Worm (Caenorhabditis elegans): ENCODE measurements around the gene T25B9.8.

T25B9.8 gene

ce11 chrIV:10768146-10768636 lies at the start of gene T25B9.8:
Gene T25B9.8, minus strand, starts transcription at chrIV:10768196.
- TF ChIP-seq med-1 (GFP tag; optimal IDR thresholded peaks at IDR 0.05; ENCODE audit: insufficient read depth) = no peak
- no peak for TF ChIP-seq ref-1 (GFP tag; conservative IDR thresholded peaks at IDR 0.05)
- TF ChIP-seq klf-2 (GFP tag; conservative IDR thresholded peaks at IDR 0.05) = no peak
- no peak for TF ChIP-seq ztf-29 (GFP tag; IDR thresholded peaks at IDR 0.05)
- TF ChIP-seq tab-1 (GFP tag; IDR thresholded peaks at IDR 0.05) = no peak
- TF ChIP-seq flt-1 (GFP tag; IDR thresholded peaks at IDR 0.05) = no peak
- no peak for TF ChIP-seq ztf-23 (GFP tag; IDR thresholded peaks at IDR 0.05)
- TF ChIP-seq T22C8.4 (GFP tag; IDR thresholded peaks at IDR 0.05) = no peak
- no peak for TF ChIP-seq cog-1 (tag; optimal IDR thresholded peaks at IDR 0.05)

ce11 chrIV:10817030-10817429 lies 49.0 kb upstream of the T25B9.8 start:
- TF ChIP-seq tab-1 (GFP tag; IDR thresholded peaks at IDR 0.05) (peak; percentile 74), ztf-29 (GFP tag; IDR thresholded peaks at IDR 0.05) (no peak; the same call in 1 of the 2 replicates), ztf-23 (GFP tag; IDR thresholded peaks at IDR 0.05) (0 out of 2 replicates have a peak, but pooled peaks have one; percentile 33), ref-1 (GFP tag; conservative IDR thresholded peaks at IDR 0.05) (no peak), klf-2 (GFP tag; conservative IDR thresholded peaks at IDR 0.05) (no peak), med-1 (GFP tag; optimal IDR thresholded peaks at IDR 0.05; ENCODE audit: insufficient read depth) (no peak), T22C8.4 (GFP tag; IDR thresholded peaks at IDR 0.05) (no peak), flt-1 (GFP tag; IDR thresholded peaks at IDR 0.05) (peak; percentile 54; the same call in 1 of the 2 replicates), cog-1 (tag; optimal IDR thresholded peaks at IDR 0.05) (peak; percentile 58)

ce11 chrIV:10815950-10816349 lies 48.0 kb upstream of the T25B9.8 start:
- no peak for TF ChIP-seq ztf-23 (GFP tag; IDR thresholded peaks at IDR 0.05)
- TF ChIP-seq med-1 (GFP tag; optimal IDR thresholded peaks at IDR 0.05; ENCODE audit: insufficient read depth) = no peak
- TF ChIP-seq ref-1 (GFP tag; conservative IDR thresholded peaks at IDR 0.05) = no peak
- TF ChIP-seq T22C8.4 (GFP tag; IDR thresholded peaks at IDR 0.05) = no peak
- TF ChIP-seq flt-1 (GFP tag; IDR thresholded peaks at IDR 0.05) = no peak
- TF ChIP-seq cog-1 (tag; optimal IDR thresholded peaks at IDR 0.05) = no peak
- no peak for TF ChIP-seq klf-2 (GFP tag; conservative IDR thresholded peaks at IDR 0.05)
- TF ChIP-seq ztf-29 (GFP tag; IDR thresholded peaks at IDR 0.05) = no peak
- no peak for TF ChIP-seq tab-1 (GFP tag; IDR thresholded peaks at IDR 0.05)

ce11 chrIV:10812099-10812498 lies 44.1 kb upstream of the T25B9.8 start, which contains the start of gene miz-1:
Gene miz-1, plus strand, starts transcription at chrIV:10812399.
- TF ChIP-seq ztf-29 (GFP tag; IDR thresholded peaks at IDR 0.05) = no peak
- no peak for TF ChIP-seq ref-1 (GFP tag; conservative IDR thresholded peaks at IDR 0.05)
- TF ChIP-seq klf-2 (GFP tag; conservative IDR thresholded peaks at IDR 0.05) = no peak
- TF ChIP-seq ztf-23 (GFP tag; IDR thresholded peaks at IDR 0.05) = no peak
- TF ChIP-seq flt-1 (GFP tag; IDR thresholded peaks at IDR 0.05) = no peak
- no peak for TF ChIP-seq med-1 (GFP tag; optimal IDR thresholded peaks at IDR 0.05; ENCODE audit: insufficient read depth)
- no peak for TF ChIP-seq cog-1 (tag; optimal IDR thresholded peaks at IDR 0.05)
- no peak for TF ChIP-seq tab-1 (GFP tag; IDR thresholded peaks at IDR 0.05)
- TF ChIP-seq T22C8.4 (GFP tag; IDR thresholded peaks at IDR 0.05) = no peak

ce11 chrIV:10811388-10811787 lies 43.4 kb upstream of the T25B9.8 start:
- TF ChIP-seq cog-1 (tag; optimal IDR thresholded peaks at IDR 0.05) (no peak), ztf-23 (GFP tag; IDR thresholded peaks at IDR 0.05) (no peak), ref-1 (GFP tag; conservative IDR thresholded peaks at IDR 0.05) (no peak), T22C8.4 (GFP tag; IDR thresholded peaks at IDR 0.05) (no peak), tab-1 (GFP tag; IDR thresholded peaks at IDR 0.05) (no peak), flt-1 (GFP tag; IDR thresholded peaks at IDR 0.05) (no peak), klf-2 (GFP tag; conservative IDR thresholded peaks at IDR 0.05) (no peak), med-1 (GFP tag; optimal IDR thresholded peaks at IDR 0.05; ENCODE audit: insufficient read depth) (no peak), ztf-29 (GFP tag; IDR thresholded peaks at IDR 0.05) (no peak)

- no peak for TF ChIP-seq cog-1 (tag; optimal IDR thresholded peaks at IDR 0.05)
- TF ChIP-seq flt-1 (GFP tag; IDR thresholded peaks at IDR 0.05) = no peak
- no peak for TF ChIP-seq T22C8.4 (GFP tag; IDR thresholded peaks at IDR 0.05)
- no peak for TF ChIP-seq klf-2 (GFP tag; conservative IDR thresholded peaks at IDR 0.05)
- no peak for TF ChIP-seq ref-1 (GFP tag; conservative IDR thresholded peaks at IDR 0.05)
- no peak for TF ChIP-seq med-1 (GFP tag; optimal IDR thresholded peaks at IDR 0.05; ENCODE audit: insufficient read depth)
- no peak for TF ChIP-seq ztf-23 (GFP tag; IDR thresholded peaks at IDR 0.05)
- TF ChIP-seq ztf-29 (GFP tag; IDR thresholded peaks at IDR 0.05) = no peak
- no peak for TF ChIP-seq tab-1 (GFP tag; IDR thresholded peaks at IDR 0.05)
These were observed 42.8 kb upstream of the T25B9.8 start for ce11 chrIV:10810820-10811219.

- TF ChIP-seq T22C8.4 (GFP tag; IDR thresholded peaks at IDR 0.05) (no peak), ref-1 (GFP tag; conservative IDR thresholded peaks at IDR 0.05) (no peak), tab-1 (GFP tag; IDR thresholded peaks at IDR 0.05) (no peak), flt-1 (GFP tag; IDR thresholded peaks at IDR 0.05) (no peak), med-1 (GFP tag; optimal IDR thresholded peaks at IDR 0.05; ENCODE audit: insufficient read depth) (no peak), cog-1 (tag; optimal IDR thresholded peaks at IDR 0.05) (no peak), klf-2 (GFP tag; conservative IDR thresholded peaks at IDR 0.05) (no peak), ztf-23 (GFP tag; IDR thresholded peaks at IDR 0.05) (no peak), ztf-29 (GFP tag; IDR thresholded peaks at IDR 0.05) (no peak)
These were observed 36.0 kb upstream of the T25B9.8 start for ce11 chrIV:10803973-10804372.

- TF ChIP-seq med-1 (GFP tag; optimal IDR thresholded peaks at IDR 0.05; ENCODE audit: insufficient read depth) (no peak), T22C8.4 (GFP tag; IDR thresholded peaks at IDR 0.05) (no peak), cog-1 (tag; optimal IDR thresholded peaks at IDR 0.05) (no peak), klf-2 (GFP tag; conservative IDR thresholded peaks at IDR 0.05) (no peak), flt-1 (GFP tag; IDR thresholded peaks at IDR 0.05) (no peak), ztf-23 (GFP tag; IDR thresholded peaks at IDR 0.05) (no peak), ztf-29 (GFP tag; IDR thresholded peaks at IDR 0.05) (no peak), tab-1 (GFP tag; IDR thresholded peaks at IDR 0.05) (no peak), ref-1 (GFP tag; conservative IDR thresholded peaks at IDR 0.05) (no peak)
These were observed 31.4 kb upstream of the T25B9.8 start, which contains the start of gene zipt-2.1 for ce11 chrIV:10799354-10799753. Gene zipt-2.1, plus strand, starts transcription at chrIV:10799654.

ce11 chrIV:10798604-10799003 lies 30.6 kb upstream of the T25B9.8 start:
- TF ChIP-seq T22C8.4 (GFP tag; IDR thresholded peaks at IDR 0.05) (no peak), ref-1 (GFP tag; conservative IDR thresholded peaks at IDR 0.05) (no peak), klf-2 (GFP tag; conservative IDR thresholded peaks at IDR 0.05) (no peak), tab-1 (GFP tag; IDR thresholded peaks at IDR 0.05) (no peak), med-1 (GFP tag; optimal IDR thresholded peaks at IDR 0.05; ENCODE audit: insufficient read depth) (no peak), ztf-29 (GFP tag; IDR thresholded peaks at IDR 0.05) (no peak), cog-1 (tag; optimal IDR thresholded peaks at IDR 0.05) (no peak), flt-1 (GFP tag; IDR thresholded peaks at IDR 0.05) (no peak), ztf-23 (GFP tag; IDR thresholded peaks at IDR 0.05) (no peak)
